Worm (Caenorhabditis elegans) whole organism, mixed stage, embryonic: ENCODE data around the gene M02A10.1.

Source experiments
- cnd-1 ChIP-seq: fragments of 200-800 bp; sonication (Bioruptor generic); optimal IDR thresholded peaks from 2 replicates; lab custom pipeline; 2018; ENCODE audit warnings: mild to moderate bottlenecking, missing genetic modification characterization, missing compliant biosample characterization
- drap-1 ChIP-seq: fragments of 200-800 bp; sonication (Bioruptor generic); optimal IDR thresholded peaks from 3 replicates; lab custom pipeline; 2018; ENCODE audit warnings: mild to moderate bottlenecking, missing genetic modification characterization, missing compliant biosample characterization
- elt-3 ChIP-seq: fragments of 150-350 bp; optimal IDR thresholded peaks from 2 replicates; lab custom pipeline; 2014; ENCODE audit warnings: missing biosample characterization, missing genetic modification characterization
- flh-1 ChIP-seq: fragments of 200-800 bp; sonication (Bioruptor generic); optimal IDR thresholded peaks from 2 replicates; lab custom pipeline; 2018; ENCODE audit warnings: mild to moderate bottlenecking, missing genetic modification characterization, moderate library complexity, missing compliant biosample characterization
- ham-2 ChIP-seq: fragments of 200-800 bp; sonication (Bioruptor generic); optimal IDR thresholded peaks from 2 replicates; lab custom pipeline; 2018; ENCODE audit warnings: mild to moderate bottlenecking, missing genetic modification characterization, missing compliant biosample characterization
- mls-2 ChIP-seq: sonication (generic microtip); optimal IDR thresholded peaks from 2 replicates; lab custom pipeline; 2016; ENCODE audit warnings: mild to moderate bottlenecking, missing genetic modification characterization, moderate library complexity, missing compliant biosample characterization
- nhr-237 ChIP-seq: fragments of 150-350 bp; optimal IDR thresholded peaks from 2 replicates; lab custom pipeline; 2014; ENCODE audit warnings: missing biosample characterization, missing genetic modification characterization
- snpc-4 ChIP-seq: fragments of 150-350 bp; optimal IDR thresholded peaks from 2 replicates; lab custom pipeline; 2014; ENCODE audit warnings: missing biosample characterization, missing genetic modification characterization
- unc-62 ChIP-seq: fragments of 150-350 bp; optimal IDR thresholded peaks from 2 replicates; lab custom pipeline; 2014; ENCODE audit warnings: missing biosample characterization, missing genetic modification reagents, missing genetic modification characterization

DNA sequence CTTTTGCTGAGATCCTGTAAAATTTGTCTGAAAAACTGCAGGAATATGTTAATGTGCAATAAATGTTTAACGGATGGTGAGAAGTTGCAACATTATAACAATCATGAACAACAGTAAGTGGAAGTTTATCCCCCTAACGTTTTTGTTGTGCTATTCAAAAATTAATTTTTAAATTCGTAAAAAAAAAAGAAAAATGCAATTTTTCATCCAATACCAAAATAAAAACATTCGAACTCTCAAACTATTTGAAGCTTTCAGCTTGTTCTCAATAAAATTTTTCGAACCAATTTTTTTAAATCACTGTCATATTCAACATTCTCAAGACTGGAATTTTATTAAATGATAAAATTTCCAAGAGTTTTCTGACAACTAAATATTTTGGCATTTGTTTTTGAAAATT is 15.0 kb upstream of the M02A10.1 start, which contains the start of gene ncam-1:
- TF ChIP-seq mls-2 (no peak), drap-1 (GFP tag; lab: Kevin White, UChicago) (no peak), flh-1 (GFP tag; lab: Kevin White, UChicago) (no peak), snpc-4 (tag; lab: Kevin White, UChicago) (no peak), cnd-1 (tag; lab: Kevin White, UChicago) (no peak), elt-3 (tag; lab: Kevin White, UChicago) (no peak), ham-2 (GFP tag; lab: Kevin White, UChicago) (no peak), nhr-237 (no peak), unc-62 (GFP tag; lab: Kevin White, UChicago) (no peak)
